Worm (Caenorhabditis elegans): ENCODE measurements around the gene sdz-6.

Gene sdz-6

DNA sequence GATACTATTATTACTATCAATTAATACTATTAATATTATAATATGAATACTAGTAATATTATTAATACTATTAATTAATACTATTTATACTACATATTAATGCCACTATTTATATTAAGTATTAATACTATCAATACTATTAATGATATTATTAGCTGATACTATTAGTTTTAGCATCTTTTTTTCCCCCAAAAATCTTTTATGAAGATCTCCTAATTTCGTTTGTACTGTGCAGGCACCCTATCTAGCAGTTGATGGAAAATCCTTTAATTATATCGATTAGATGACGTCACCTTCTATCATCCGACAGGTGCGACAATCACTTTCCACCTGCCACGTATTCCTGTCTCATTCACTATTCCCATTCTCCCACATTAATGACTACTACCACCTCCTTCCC, 8.8 kb downstream of the sdz-6 start, which contains the start of gene fbxb-65:
Gene fbxb-65 (plus strand): TSS at position 301 of the 400 bp plus-strand sequence.
- TF ChIP-seq hnd-1 (tag; optimal IDR thresholded peaks at IDR 0.05): no peak
- no peak for TF ChIP-seq hmg-4 (GFP tag; optimal IDR thresholded peaks at IDR 0.05)

DNA sequence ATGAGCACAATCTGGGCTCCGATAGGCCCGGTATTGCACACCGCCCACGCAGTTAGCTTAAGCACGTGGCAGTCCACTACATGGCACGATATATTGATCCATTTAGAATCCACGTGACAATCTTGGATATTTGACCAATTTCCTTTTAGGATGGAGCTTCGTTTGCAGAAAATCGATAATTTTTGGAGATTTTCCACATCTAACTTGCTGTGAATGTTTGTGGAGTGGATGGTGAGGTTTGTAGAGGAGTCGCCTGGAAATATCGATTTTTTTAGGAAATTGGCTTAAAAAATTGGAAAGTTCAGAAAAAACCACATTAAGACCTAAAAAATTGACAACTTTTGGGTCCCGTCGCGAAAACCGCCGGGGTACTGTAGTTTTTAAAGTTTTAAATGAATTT, 16.9 kb downstream of the sdz-6 start:
- TF ChIP-seq ceh-13 (GFP tag; optimal IDR thresholded peaks at IDR 0.05) (no peak), pes-1 (GFP tag; IDR thresholded peaks at IDR 0.05) (no peak), scrt-1 (GFP tag; IDR thresholded peaks at IDR 0.05) (no peak), ceh-36 (tag; optimal IDR thresholded peaks at IDR 0.05) (no peak), tra-4 (tag; optimal IDR thresholded peaks at IDR 0.05) (no peak), hnd-1 (tag; optimal IDR thresholded peaks at IDR 0.05) (no peak), tbx-11 (GFP tag; IDR thresholded peaks at IDR 0.05) (no peak)

DNA sequence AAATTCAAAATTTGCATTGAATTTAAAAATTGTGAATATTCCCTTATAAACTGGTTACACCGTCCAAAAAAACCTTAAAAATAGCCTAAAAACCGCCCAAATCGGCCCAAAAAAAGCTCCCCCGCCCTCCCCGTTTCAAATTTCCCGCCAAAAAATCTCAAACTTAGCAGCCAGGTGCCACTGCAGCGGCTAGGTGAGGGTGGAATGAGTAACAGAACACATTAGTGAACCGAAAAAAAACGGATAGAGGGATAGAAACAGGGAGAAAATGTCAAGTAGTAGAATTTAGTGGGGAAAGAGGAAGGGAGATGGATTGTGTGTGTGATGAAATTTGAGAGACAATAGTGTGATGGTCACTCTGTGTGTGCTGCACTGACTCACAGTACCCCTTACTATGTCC, 31.5 kb downstream of the sdz-6 start:
- TF ChIP-seq hmg-4 (GFP tag; optimal IDR thresholded peaks at IDR 0.05): no peak
- no peak for TF ChIP-seq hnd-1 (tag; optimal IDR thresholded peaks at IDR 0.05)
- no peak for TF ChIP-seq tbx-37 (GFP tag; conservative IDR thresholded peaks at IDR 0.05)
- TF ChIP-seq aly-1 (tag; optimal IDR thresholded peaks at IDR 0.05): no peak
- no peak for TF ChIP-seq ceh-13 (GFP tag; optimal IDR thresholded peaks at IDR 0.05)
- TF ChIP-seq tra-4 (tag; optimal IDR thresholded peaks at IDR 0.05): no peak
- TF ChIP-seq scrt-1 (GFP tag; IDR thresholded peaks at IDR 0.05): no peak
- TF ChIP-seq pes-1 (GFP tag; IDR thresholded peaks at IDR 0.05): no peak
- TF ChIP-seq flt-1 (GFP tag; IDR thresholded peaks at IDR 0.05): no peak
- TF ChIP-seq ama-1 (optimal IDR thresholded peaks at IDR 0.05): no peak
- no peak for TF ChIP-seq sea-1 (GFP tag; conservative IDR thresholded peaks at IDR 0.05)
- TF ChIP-seq ets-7 (tag; optimal IDR thresholded peaks at IDR 0.05): no peak
- TF ChIP-seq B0310.2 (tag; optimal IDR thresholded peaks at IDR 0.05): no peak
- no peak for TF ChIP-seq tbx-11 (GFP tag; IDR thresholded peaks at IDR 0.05)
- no peak for TF ChIP-seq F13C5.2 (tag; optimal IDR thresholded peaks at IDR 0.05)
- no peak for TF ChIP-seq ceh-36 (tag; optimal IDR thresholded peaks at IDR 0.05)

ce11 chrV:19354506-19354905, 34.1 kb downstream of the sdz-6 start:
- TF ChIP-seq pes-1 (GFP tag; IDR thresholded peaks at IDR 0.05) (no peak), ceh-13 (GFP tag; optimal IDR thresholded peaks at IDR 0.05) (no peak), hmbx-1 (tag; optimal IDR thresholded peaks at IDR 0.05) (no peak), scrt-1 (GFP tag; IDR thresholded peaks at IDR 0.05) (no peak), sea-1 (GFP tag; conservative IDR thresholded peaks at IDR 0.05) (no peak), aly-1 (tag; optimal IDR thresholded peaks at IDR 0.05) (no peak)

ce11 chrV:19355219-19355618, 34.8 kb downstream of the sdz-6 start:
- TF ChIP-seq sea-1 (GFP tag; conservative IDR thresholded peaks at IDR 0.05) (no peak), ceh-36 (tag; optimal IDR thresholded peaks at IDR 0.05) (no peak), hnd-1 (tag; optimal IDR thresholded peaks at IDR 0.05) (no peak), hmbx-1 (tag; optimal IDR thresholded peaks at IDR 0.05) (no peak), ama-1 (optimal IDR thresholded peaks at IDR 0.05) (no peak), ceh-13 (GFP tag; optimal IDR thresholded peaks at IDR 0.05) (no peak), scrt-1 (GFP tag; IDR thresholded peaks at IDR 0.05) (no peak), B0310.2 (tag; optimal IDR thresholded peaks at IDR 0.05) (no peak), tbx-37 (GFP tag; conservative IDR thresholded peaks at IDR 0.05) (no peak), tra-4 (tag; optimal IDR thresholded peaks at IDR 0.05) (no peak), pes-1 (GFP tag; IDR thresholded peaks at IDR 0.05) (no peak), tbx-11 (GFP tag; IDR thresholded peaks at IDR 0.05) (no peak), F13C5.2 (tag; optimal IDR thresholded peaks at IDR 0.05) (no peak), hmg-4 (GFP tag; optimal IDR thresholded peaks at IDR 0.05) (no peak), aly-1 (tag; optimal IDR thresholded peaks at IDR 0.05) (no peak), flt-1 (GFP tag; IDR thresholded peaks at IDR 0.05) (no peak), ets-7 (tag; optimal IDR thresholded peaks at IDR 0.05) (no peak)

DNA sequence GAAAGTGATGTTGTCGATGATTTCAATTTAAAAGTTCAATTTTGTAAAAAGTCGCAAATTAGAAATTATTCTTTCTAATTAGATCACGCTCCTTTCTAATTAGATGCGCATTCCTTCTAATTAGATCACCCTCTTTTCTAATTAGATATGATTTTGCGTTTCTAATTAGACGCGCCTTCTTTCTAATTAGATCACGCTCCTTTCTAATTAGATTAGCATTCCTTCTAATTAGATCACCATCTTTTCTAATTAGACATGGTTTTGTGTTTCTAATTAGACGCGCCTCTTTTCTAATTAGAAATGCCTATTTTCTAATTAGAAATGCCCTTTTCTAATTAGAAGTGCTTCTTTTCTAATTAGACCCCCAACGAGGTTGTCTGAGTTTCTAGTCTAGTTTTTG, 36.3 kb downstream of the sdz-6 start:
- TF ChIP-seq tbx-11 (GFP tag; IDR thresholded peaks at IDR 0.05) (no peak), aly-1 (tag; optimal IDR thresholded peaks at IDR 0.05) (no peak), hmbx-1 (tag; optimal IDR thresholded peaks at IDR 0.05) (no peak), hmg-4 (GFP tag; optimal IDR thresholded peaks at IDR 0.05) (no peak), tbx-37 (GFP tag; conservative IDR thresholded peaks at IDR 0.05) (no peak), scrt-1 (GFP tag; IDR thresholded peaks at IDR 0.05) (no peak), ets-7 (tag; optimal IDR thresholded peaks at IDR 0.05) (no peak), ceh-13 (GFP tag; optimal IDR thresholded peaks at IDR 0.05) (no peak), pes-1 (GFP tag; IDR thresholded peaks at IDR 0.05) (no peak), B0310.2 (tag; optimal IDR thresholded peaks at IDR 0.05) (no peak), sea-1 (GFP tag; conservative IDR thresholded peaks at IDR 0.05) (no peak), hnd-1 (tag; optimal IDR thresholded peaks at IDR 0.05) (no peak), F13C5.2 (tag; optimal IDR thresholded peaks at IDR 0.05) (no peak), tra-4 (tag; optimal IDR thresholded peaks at IDR 0.05) (no peak), flt-1 (GFP tag; IDR thresholded peaks at IDR 0.05) (no peak), ceh-36 (tag; optimal IDR thresholded peaks at IDR 0.05) (no peak), ama-1 (optimal IDR thresholded peaks at IDR 0.05) (no peak)

DNA sequence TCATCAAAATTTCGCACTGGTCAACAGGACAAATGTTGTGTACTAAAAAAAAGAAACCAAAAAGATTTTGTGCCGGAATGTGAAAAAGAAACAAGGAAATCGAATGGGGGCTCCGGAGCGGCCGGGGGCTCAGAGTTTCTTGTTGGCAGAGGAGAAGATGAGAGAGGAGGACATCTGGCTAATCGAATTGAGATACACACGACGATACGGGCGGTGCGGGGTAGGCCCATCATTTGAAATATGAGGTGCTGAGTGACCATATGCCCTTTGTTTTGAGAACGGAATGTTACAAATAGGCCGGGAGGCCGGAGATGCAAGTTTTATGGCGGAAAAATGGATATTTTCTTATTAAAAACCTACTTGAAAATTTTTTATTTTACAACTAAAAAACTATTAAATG, 37.6 kb downstream of the sdz-6 start:
- TF ChIP-seq aly-1 (tag; optimal IDR thresholded peaks at IDR 0.05): no peak
- no peak for TF ChIP-seq ets-7 (tag; optimal IDR thresholded peaks at IDR 0.05)
- no peak for TF ChIP-seq hmg-4 (GFP tag; optimal IDR thresholded peaks at IDR 0.05)
- no peak for TF ChIP-seq scrt-1 (GFP tag; IDR thresholded peaks at IDR 0.05)
- no peak for TF ChIP-seq ama-1 (optimal IDR thresholded peaks at IDR 0.05)
- TF ChIP-seq tbx-37 (GFP tag; conservative IDR thresholded peaks at IDR 0.05): no peak
- TF ChIP-seq sea-1 (GFP tag; conservative IDR thresholded peaks at IDR 0.05): no peak
- TF ChIP-seq tbx-11 (GFP tag; IDR thresholded peaks at IDR 0.05): no peak
- TF ChIP-seq F13C5.2 (tag; optimal IDR thresholded peaks at IDR 0.05): no peak
- no peak for TF ChIP-seq pes-1 (GFP tag; IDR thresholded peaks at IDR 0.05)
- no peak for TF ChIP-seq flt-1 (GFP tag; IDR thresholded peaks at IDR 0.05)
- no peak for TF ChIP-seq ceh-36 (tag; optimal IDR thresholded peaks at IDR 0.05)
- no peak for TF ChIP-seq ceh-13 (GFP tag; optimal IDR thresholded peaks at IDR 0.05)
- TF ChIP-seq tra-4 (tag; optimal IDR thresholded peaks at IDR 0.05): no peak
- TF ChIP-seq B0310.2 (tag; optimal IDR thresholded peaks at IDR 0.05): no peak
- TF ChIP-seq hnd-1 (tag; optimal IDR thresholded peaks at IDR 0.05): no peak
- no peak for TF ChIP-seq hmbx-1 (tag; optimal IDR thresholded peaks at IDR 0.05)

ce11 chrV:19362568-19362967, 42.2 kb downstream of the sdz-6 start, which contains the start of gene C14B4.2:
TSS of gene C14B4.2 (minus strand) at chrV:19362668.
- no peak for TF ChIP-seq scrt-1 (GFP tag; IDR thresholded peaks at IDR 0.05)
- no peak for TF ChIP-seq tra-4 (tag; optimal IDR thresholded peaks at IDR 0.05)
- TF ChIP-seq ceh-36 (tag; optimal IDR thresholded peaks at IDR 0.05): no peak
- no peak for TF ChIP-seq F13C5.2 (tag; optimal IDR thresholded peaks at IDR 0.05)
- no peak for TF ChIP-seq ceh-13 (GFP tag; optimal IDR thresholded peaks at IDR 0.05)
